Fruit fly (Drosophila melanogaster) S2 (cell line): Measurements from ENCODE around the gene Noc1.

Experiments used
- CG8478 ChIP-seq: fragments of >200 bp; optimal IDR thresholded peaks from 2 replicates; lab custom pipeline; 2018
- CTCF ChIP-seq, 2 experiments: fragments of >200 bp; optimal IDR thresholded peaks; 2 replicates each; lab custom pipeline; 2018

DNA sequence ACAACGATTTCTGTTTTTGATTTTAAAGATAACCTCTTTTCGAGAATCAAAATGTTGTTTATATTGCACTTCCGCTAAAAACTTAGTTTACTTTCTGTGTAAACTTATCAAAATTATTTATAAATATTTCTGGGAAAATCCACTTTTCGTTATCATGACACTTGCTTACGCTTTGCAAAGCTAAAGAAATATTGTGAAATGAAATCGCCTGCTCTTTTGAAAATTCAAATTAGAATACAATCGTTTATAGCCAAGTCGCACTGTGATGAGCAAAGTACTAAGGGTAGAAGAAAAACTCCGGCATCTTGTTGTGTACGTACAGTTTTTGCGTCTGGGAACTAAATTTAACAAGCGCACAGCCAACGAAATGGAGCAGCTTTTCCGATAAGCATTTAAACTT, 49.9 kb downstream of the Noc1 start:
- TF ChIP-seq CTCF (optimal IDR thresholded peaks at IDR 0.05; lab: Kevin White, UChicago) (no peak), CG8478 (lab: Kevin White, UChicago) (no peak)
